Worm (Caenorhabditis elegans) whole organism, late embryonic: ENCODE data around the gene msp-40.

Experiments used
- K02D7.2 ChIP-seq: sonication (generic microtip); optimal IDR thresholded peaks from 2 replicates; lab custom pipeline; 2017; ENCODE audit warnings: mild to moderate bottlenecking, missing genetic modification characterization, missing compliant biosample characterization
- ama-1 ChIP-seq: fragments of 150-350 bp; optimal IDR thresholded peaks from 2 replicates; lab custom pipeline; 2014
- ceh-14 ChIP-seq: sonication (generic microtip); optimal IDR thresholded peaks from 2 replicates; lab custom pipeline; 2016; ENCODE audit warnings: missing genotype, missing genetic modification characterization, missing compliant biosample characterization
- ceh-48 ChIP-seq: sonication (generic microtip); optimal IDR thresholded peaks from 2 replicates; lab custom pipeline; 2016; ENCODE audit warnings: missing genetic modification characterization, inconsistent platforms, missing compliant biosample characterization
- nhr-11 ChIP-seq: fragments of 150-350 bp; optimal IDR thresholded peaks from 2 replicates; lab custom pipeline; 2014; ENCODE audit warnings: missing biosample characterization, missing genetic modification characterization
- nhr-232 ChIP-seq: sonication (generic microtip); optimal IDR thresholded peaks from 2 replicates; lab custom pipeline; 2016; ENCODE audit warnings: missing genetic modification characterization, missing compliant biosample characterization
- odd-2 ChIP-seq: sonication (generic microtip); optimal IDR thresholded peaks from 2 replicates; lab custom pipeline; 2017; ENCODE audit warnings: antibody characterized with exemption, mild to moderate bottlenecking, missing genetic modification characterization, missing compliant biosample characterization
- pqm-1 ChIP-seq: sonication (generic microtip); optimal IDR thresholded peaks from 2 replicates; lab custom pipeline; 2016; ENCODE audit warnings: missing genetic modification characterization, missing compliant biosample characterization
- unc-55 ChIP-seq: sonication (generic microtip); optimal IDR thresholded peaks from 2 replicates; lab custom pipeline; 2017; ENCODE audit warnings: missing biosample characterization, missing genetic modification reagents, missing genetic modification characterization

ce11 chrII:4866045-4866444 is 40.8 kb downstream of the msp-40 start:
- TF ChIP-seq unc-55 (GFP tag; lab: Kevin White, UChicago) (no peak), ama-1 (no peak), ceh-48 (tag; lab: Kevin White, UChicago) (no peak), nhr-11 (tag; lab: Kevin White, UChicago) (no peak), ceh-14 (tag; lab: Kevin White, UChicago) (no peak), K02D7.2 (no peak), nhr-232 (tag; lab: Kevin White, UChicago) (no peak), odd-2 (tag; lab: Kevin White, UChicago) (no peak), pqm-1 (no peak)
